Worm (Caenorhabditis elegans): ENCODE results near the gene jmjd-1.2.

Gene jmjd-1.2

DNA sequence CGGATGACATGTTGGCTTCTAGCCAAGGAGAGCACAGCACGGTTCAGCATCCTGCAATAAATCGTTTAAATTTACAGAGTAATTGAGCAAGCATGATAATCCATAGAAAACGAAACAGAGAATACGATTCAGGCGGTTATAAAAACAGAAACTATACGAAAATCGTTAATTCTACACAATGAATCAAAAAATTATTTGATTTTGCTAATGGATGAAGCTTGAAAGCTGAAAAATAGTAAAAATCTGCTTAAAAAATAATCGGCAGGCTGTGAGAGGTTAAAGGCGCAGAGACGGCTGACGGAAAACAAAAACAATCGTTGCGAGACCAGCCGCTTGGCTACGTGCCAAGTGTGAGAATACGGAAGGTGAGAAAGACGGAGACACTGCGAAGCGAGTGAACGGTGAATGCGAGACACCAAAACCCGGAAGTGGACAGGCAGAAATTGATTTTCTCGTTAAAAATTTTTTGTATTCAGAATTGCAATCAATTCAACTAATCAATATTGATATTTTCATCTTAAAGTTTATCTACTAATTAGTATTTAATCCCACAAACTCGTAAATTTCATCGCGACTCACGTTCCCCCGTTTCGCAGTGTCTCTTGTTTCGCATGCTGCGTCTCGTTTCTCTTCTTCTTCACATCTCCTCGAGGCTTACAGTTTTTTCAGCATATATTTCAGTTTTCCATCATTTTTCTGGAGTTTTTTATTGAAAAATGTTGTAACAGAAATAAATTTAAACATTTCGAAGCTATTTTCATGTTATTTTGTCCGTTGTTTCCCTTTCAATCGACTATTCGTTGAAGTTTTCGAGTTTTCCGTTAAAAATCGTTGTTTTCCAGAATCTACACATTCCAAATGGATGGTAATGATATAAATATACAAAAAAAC, at the start of gene jmjd-1.2, which contains the start of gene F29B9.11:
jmjd-1.2 (plus strand) TSS at position 841 of the 891 bp plus-strand sequence.
F29B9.11 (minus strand) TSS at position 51 of the 891 bp plus-strand sequence.
- TF ChIP-seq vab-7 (GFP tag; IDR thresholded peaks at IDR 0.05) (peak; percentile 76), daf-16 (GFP tag; optimal IDR thresholded peaks at IDR 0.05) (peak in 1 of 2 experiments; percentile 66), daf-16 (tag; optimal IDR thresholded peaks at IDR 0.05) (peak; percentile 72), ztf-11 (tag; optimal IDR thresholded peaks at IDR 0.05) (no peak), gei-8 (GFP tag; optimal IDR thresholded peaks at IDR 0.05) (no peak), php-3 (GFP tag; IDR thresholded peaks at IDR 0.05) (0 out of 2 replicates have a peak, but pooled peaks have one; percentile 25), lsy-2 (tag; optimal IDR thresholded peaks at IDR 0.05) (peak; percentile 88 to 93), lin-15B (tag; optimal IDR thresholded peaks at IDR 0.05) (no peak), nhr-102 (tag; optimal IDR thresholded peaks at IDR 0.05) (peak; percentile 89), spr-1 (tag; optimal IDR thresholded peaks at IDR 0.05) (peak; percentile 73), unc-62 (GFP tag; optimal IDR thresholded peaks at IDR 0.05 in 1 of 2) (peak in 1 of 2 experiments; percentile 88), unc-62 (tag; optimal IDR thresholded peaks at IDR 0.05) (no peak), lin-13 (GFP tag; optimal IDR thresholded peaks at IDR 0.05) (peak; percentile 87), nhr-42 (GFP tag; IDR thresholded peaks at IDR 0.05) (peak; percentile 79), lin-38 (GFP tag; IDR thresholded peaks at IDR 0.05) (peak; percentile 88), D1046.2 (GFP tag; IDR thresholded peaks at IDR 0.05) (peak; percentile 72; the same call in 1 of the 2 replicates), ceh-62 (tag; optimal IDR thresholded peaks at IDR 0.05) (no peak), pqm-1 (tag; optimal IDR thresholded peaks at IDR 0.05) (no peak), mdl-1 (tag; optimal IDR thresholded peaks at IDR 0.05) (peak in 1 of 2 experiments; percentile 70), fkh-10 (GFP tag; optimal IDR thresholded peaks at IDR 0.05) (peak; percentile 84), ceh-82 (tag; optimal IDR thresholded peaks at IDR 0.05) (no peak), mxl-2 (GFP tag; conservative IDR thresholded peaks at IDR 0.05) (no peak), snpc-4 (tag; optimal IDR thresholded peaks at IDR 0.05) (no peak), ztf-7 (tag; optimal IDR thresholded peaks at IDR 0.05) (peak; percentile 30), fos-1 (tag; optimal IDR thresholded peaks at IDR 0.05) (no peak), Y105C5A.15 (GFP tag; IDR thresholded peaks at IDR 0.05) (no peak), nhr-11 (tag; optimal IDR thresholded peaks at IDR 0.05) (peak; percentile 93), F44E2.7 (GFP tag; IDR thresholded peaks at IDR 0.05) (no peak), ceh-32 (tag; optimal IDR thresholded peaks at IDR 0.05; ENCODE audit: poor library complexity) (no peak), Y48G9A.11 (GFP tag; IDR thresholded peaks at IDR 0.05) (peak; percentile 65), F10B5.3 (tag; optimal IDR thresholded peaks at IDR 0.05) (peak; percentile 19), spr-3 (GFP tag; optimal IDR thresholded peaks at IDR 0.05) (peak; percentile 53), tag-97 (GFP tag; IDR thresholded peaks at IDR 0.05) (no peak), rbr-2 (tag; optimal IDR thresholded peaks at IDR 0.05) (peak; percentile 95), ama-1 (optimal IDR thresholded peaks at IDR 0.05) (no peak), snpc-1.2 (GFP tag; IDR thresholded peaks at IDR 0.05) (peak; percentile 74), ceh-44 (GFP tag; IDR thresholded peaks at IDR 0.05) (peak; percentile 83), zfp-3 (GFP tag; conservative IDR thresholded peaks at IDR 0.05) (peak; percentile 75; the same call in 1 of the 2 replicates), R02D3.7 (tag; optimal IDR thresholded peaks at IDR 0.05) (peak; percentile 63), lin-1 (GFP tag; IDR thresholded peaks at IDR 0.05) (peak; percentile 67), arid-1 (GFP tag; conservative IDR thresholded peaks at IDR 0.05) (peak; percentile 74), zfp-2 (tag; optimal IDR thresholded peaks at IDR 0.05) (peak; percentile 91), hlh-11 (tag; optimal IDR thresholded peaks at IDR 0.05) (peak; percentile 93), dmd-6 (GFP tag; IDR thresholded peaks at IDR 0.05) (peak; percentile 85), hif-1 (tag; optimal IDR thresholded peaks at IDR 0.05) (peak; percentile 89 to 99), daf-8 (GFP tag; IDR thresholded peaks at IDR 0.05) (no peak), nhr-111 (GFP tag; optimal IDR thresholded peaks at IDR 0.05) (no peak), madf-5 (GFP tag; IDR thresholded peaks at IDR 0.05) (no peak), T26A8.4 (GFP tag; IDR thresholded peaks at IDR 0.05) (peak; percentile 82), nhr-10 (tag; optimal IDR thresholded peaks at IDR 0.05) (no peak)

All from whole organism, L4 larva.